Fruit fly (Drosophila melanogaster): Measurements from ENCODE around the gene CG43861.

- TF ChIP-seq Dll (optimal IDR thresholded peaks at IDR 0.05) (no peak), EcR (GFP tag; optimal IDR thresholded peaks at IDR 0.05) (no peak), CG8478 (optimal IDR thresholded peaks at IDR 0.05) (no peak), psq (optimal IDR thresholded peaks at IDR 0.05) (no peak)
Measured at dm6 chr2L:20027382-20027919, 10.4 kb upstream of the CG43861 start, which contains the start of gene sNPF.
